Fruit fly (Drosophila melanogaster) whole organism, wandering third instar larva: Measurements from ENCODE around the gene CG1409.
A peak's percentile ranks its signal among the peaks of the same experiment; 100 is the strongest.

Experiments
- Abd-B ChIP-seq: fragments of >200 bp; optimal IDR thresholded peaks from 2 replicates; lab custom pipeline; 2017; ENCODE audit warnings: missing biosample characterization, missing genetic modification characterization
- CG32264 ChIP-seq: fragments of 200-800 bp; sonication (Bioruptor generic); optimal IDR thresholded peaks from 2 replicates; lab custom pipeline; 2016; ENCODE audit warnings: missing biosample characterization, missing genetic modification characterization
- CG9705 ChIP-seq: fragments of 200-800 bp; sonication (Bioruptor generic); optimal IDR thresholded peaks from 2 replicates; lab custom pipeline; 2018; ENCODE audit warnings: missing biosample characterization, mild to moderate bottlenecking, missing genetic modification characterization
- CrebA ChIP-seq: fragments of 200-800 bp; sonication (Bioruptor generic); optimal IDR thresholded peaks from 2 replicates; lab custom pipeline; 2016; ENCODE audit warnings: missing biosample characterization, mild to moderate bottlenecking, missing genetic modification characterization, borderline replicate concordance
- Dfd ChIP-seq: fragments of >200 bp; optimal IDR thresholded peaks from 2 replicates; lab custom pipeline; 2017; ENCODE audit warnings: missing biosample characterization, missing genetic modification characterization
- Dif ChIP-seq: fragments of 200-275, 200-300 bp; sonication (Bioruptor generic); optimal IDR thresholded peaks from 2 replicates; lab custom pipeline; 2018; ENCODE audit warnings: missing biosample characterization, missing genetic modification characterization; ENCODE audit not compliant: partially characterized antibody
- GATAd ChIP-seq: sonication (Bioruptor generic); optimal IDR thresholded peaks from 2 replicates; lab custom pipeline; 2016; ENCODE audit warnings: missing biosample characterization, missing genetic modification characterization
- HLH106 ChIP-seq: fragments of 200-800 bp; optimal IDR thresholded peaks from 3 replicates; lab custom pipeline; 2019; ENCODE audit warnings: missing biosample characterization, mild to moderate bottlenecking, missing genetic modification characterization, moderate library complexity
- Hnf4 ChIP-seq: fragments of 200-800 bp; sonication (Bioruptor generic); optimal IDR thresholded peaks from 2 replicates; lab custom pipeline; 2016; ENCODE audit warnings: missing biosample characterization, mild to moderate bottlenecking, missing genetic modification characterization
- Hr78 ChIP-seq: fragments of >200 bp; optimal IDR thresholded peaks from 2 replicates; lab custom pipeline; 2017; ENCODE audit warnings: missing biosample characterization, missing genetic modification characterization
- Hr83 ChIP-seq: fragments of 200-300 bp; sonication (Bioruptor generic); optimal IDR thresholded peaks from 2 replicates; lab custom pipeline; 2016; ENCODE audit warnings: missing biosample characterization, mild to moderate bottlenecking, missing genetic modification characterization, moderate library complexity; ENCODE audit not compliant: poor library complexity, severe bottlenecking
- Jra ChIP-seq: sonication (Bioruptor generic); optimal IDR thresholded peaks from 2 replicates; lab custom pipeline; 2016; ENCODE audit warnings: missing biosample characterization, missing genetic modification characterization
- Mio ChIP-seq: sonication (Bioruptor generic); optimal IDR thresholded peaks from 2 replicates; lab custom pipeline; 2016; ENCODE audit warnings: missing biosample characterization, missing genetic modification characterization
- Myc ChIP-seq: fragments of >200 bp; optimal IDR thresholded peaks from 2 replicates; lab custom pipeline; 2017
- N ChIP-seq: fragments of >200 bp; optimal IDR thresholded peaks from 2 replicates; lab custom pipeline; 2018; ENCODE audit warnings: missing biosample characterization, missing external identifiers, missing genetic modification characterization
- OdsH ChIP-seq: fragments of 200-800 bp; sonication (Bioruptor generic); optimal IDR thresholded peaks from 2 replicates; lab custom pipeline; 2016; ENCODE audit warnings: missing biosample characterization, mild to moderate bottlenecking, missing genetic modification characterization
- Rel ChIP-seq, 2 experiments: fragments of 200-800 bp; sonication (Bioruptor generic) in 1 of 2; optimal IDR thresholded peaks; 2 replicates in 1 of 2; 3 replicates in 1 of 2; lab custom pipeline; 2016 to 2019; ENCODE audit warnings: mild to moderate bottlenecking in 2 of 2, missing biosample characterization in 2 of 2, missing genetic modification characterization in 2 of 2, moderate library complexity in 1 of 2
- Sp1 ChIP-seq: fragments of 200-800 bp; sonication (Bioruptor generic); optimal IDR thresholded peaks from 3 replicates; lab custom pipeline; 2019; ENCODE audit warnings: missing biosample characterization, mild to moderate bottlenecking, missing genetic modification characterization, moderate library complexity
- Vsx2 ChIP-seq: fragments of 200-300, 225-300 bp; sonication (Bioruptor generic); optimal IDR thresholded peaks from 2 replicates; lab custom pipeline; 2018; ENCODE audit warnings: missing biosample characterization, missing genetic modification characterization; ENCODE audit not compliant: partially characterized antibody
- br ChIP-seq: fragments of 200-800 bp; sonication (Bioruptor generic); optimal IDR thresholded peaks from 2 replicates; lab custom pipeline; 2016; ENCODE audit warnings: missing biosample characterization, missing genetic modification characterization
- brk ChIP-seq: fragments of 200-800 bp; sonication (Bioruptor generic); optimal IDR thresholded peaks from 2 replicates; lab custom pipeline; 2016; ENCODE audit warnings: missing biosample characterization, mild to moderate bottlenecking, missing genetic modification characterization
- dl ChIP-seq, 2 experiments: fragments of 175-275, 200-275 bp in 1 of 2; fragments of 200-275 bp in 1 of 2; sonication (Bioruptor generic); optimal IDR thresholded peaks; lab custom pipeline; 2018; ENCODE audit warnings: mild to moderate bottlenecking in 2 of 2, missing biosample characterization in 2 of 2, missing genetic modification characterization in 2 of 2, moderate library complexity in 2 of 2; ENCODE audit not compliant: partially characterized antibody in 2 of 2, insufficient read depth in 1 of 2
- dmrt93B ChIP-seq: fragments of 200-800 bp; sonication (Bioruptor generic); optimal IDR thresholded peaks from 2 replicates; lab custom pipeline; 2018; ENCODE audit warnings: missing biosample characterization, mild to moderate bottlenecking, missing genetic modification characterization
- dsf ChIP-seq: sonication (Bioruptor generic); optimal IDR thresholded peaks from 2 replicates; lab custom pipeline; 2016; ENCODE audit warnings: missing biosample characterization, missing genetic modification characterization, borderline replicate concordance
- ey ChIP-seq: fragments of 200-800 bp; sonication (Bioruptor generic); optimal IDR thresholded peaks from 2 replicates; lab custom pipeline; 2016; ENCODE audit warnings: missing biosample characterization, missing genetic modification characterization
- foxo ChIP-seq, 2 experiments: fragments of 200-800 bp; sonication (Bioruptor generic); optimal IDR thresholded peaks; 2 replicates in 1 of 2; 3 replicates in 1 of 2; lab custom pipeline; 2016 to 2017; ENCODE audit warnings: missing biosample characterization in 2 of 2, missing genetic modification characterization in 2 of 2
- fru ChIP-seq: fragments of 200-800 bp; sonication (Bioruptor generic); optimal IDR thresholded peaks from 3 replicates; lab custom pipeline; 2016; ENCODE audit warnings: missing biosample characterization, mild to moderate bottlenecking, missing genetic modification characterization
- h ChIP-seq: fragments of 200-800 bp; sonication (Bioruptor generic); optimal IDR thresholded peaks from 3 replicates; lab custom pipeline; 2016; ENCODE audit warnings: missing biosample characterization, mild to moderate bottlenecking, missing genetic modification characterization
- jim ChIP-seq: fragments of 175-275, 200-325 bp; sonication (Bioruptor generic); optimal IDR thresholded peaks from 2 replicates; lab custom pipeline; 2016; ENCODE audit warnings: missing biosample characterization, mild to moderate bottlenecking, missing genetic modification characterization
- lola ChIP-seq: fragments of >200 bp; optimal IDR thresholded peaks from 2 replicates; lab custom pipeline; 2017; ENCODE audit warnings: missing biosample characterization, missing genetic modification characterization
- pan ChIP-seq: fragments of >200 bp; optimal IDR thresholded peaks from 2 replicates; lab custom pipeline; 2017
- psq ChIP-seq: fragments of 200-800 bp; sonication (Bioruptor generic); optimal IDR thresholded peaks from 3 replicates; lab custom pipeline; 2017; ENCODE audit warnings: missing biosample characterization, mild to moderate bottlenecking, missing genetic modification characterization, moderate library complexity
- rgr ChIP-seq: fragments of 200-800 bp; sonication (Bioruptor generic); optimal IDR thresholded peaks from 3 replicates; lab custom pipeline; 2016; ENCODE audit warnings: missing biosample characterization, mild to moderate bottlenecking, missing genetic modification characterization
- sage ChIP-seq: fragments of 200-800 bp; sonication (Bioruptor generic); optimal IDR thresholded peaks from 2 replicates; lab custom pipeline; 2016; ENCODE audit warnings: missing biosample characterization, mild to moderate bottlenecking, missing genetic modification characterization
- sv ChIP-seq: fragments of 200-800 bp; sonication (Bioruptor generic); optimal IDR thresholded peaks from 3 replicates; lab custom pipeline; 2016; ENCODE audit warnings: missing biosample characterization, missing genetic modification characterization
- tai ChIP-seq: sonication (Bioruptor generic); optimal IDR thresholded peaks from 2 replicates; lab custom pipeline; 2016; ENCODE audit warnings: missing biosample characterization, missing genetic modification characterization
- usp ChIP-seq: fragments of >200 bp; optimal IDR thresholded peaks from 2 replicates; lab custom pipeline; 2017; ENCODE audit warnings: missing biosample characterization, missing genetic modification characterization
- woc ChIP-seq: sonication (Bioruptor generic); optimal IDR thresholded peaks from 2 replicates; lab custom pipeline; 2016; ENCODE audit warnings: missing biosample characterization, mild to moderate bottlenecking, missing genetic modification characterization

The CG1409 gene

DNA sequence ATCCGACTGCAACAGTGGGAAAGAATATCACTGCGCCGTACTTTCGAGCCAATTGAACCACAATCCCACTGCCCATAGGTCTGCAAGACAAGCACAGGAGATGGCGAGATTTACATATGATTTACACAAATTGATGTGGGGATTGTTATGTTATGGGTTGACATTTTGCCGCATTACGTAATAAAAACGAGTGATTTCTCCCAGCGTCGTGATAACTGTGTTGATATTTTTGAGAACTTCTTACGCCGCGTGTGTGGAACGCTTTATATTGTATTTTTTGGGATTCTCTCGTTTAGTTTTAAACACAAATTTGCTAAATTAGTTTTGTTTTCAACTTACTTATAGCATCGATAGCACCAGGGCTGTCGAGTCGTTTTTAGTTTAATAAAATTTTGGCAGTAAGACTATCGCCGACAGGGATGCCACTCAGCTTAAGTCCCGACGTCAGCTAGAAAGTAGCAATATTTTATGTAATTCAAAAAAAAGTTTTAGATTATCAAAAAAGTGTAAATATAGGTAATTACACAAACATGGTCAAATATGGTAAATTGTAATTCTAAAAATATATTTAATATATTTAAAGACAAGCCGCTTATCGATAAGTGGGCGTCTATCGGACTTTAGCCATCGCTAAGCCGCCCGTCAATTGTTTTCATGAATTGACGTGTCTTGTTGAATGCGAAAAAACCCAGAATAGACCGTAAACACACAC, 35.6 kb downstream of the CG1409 start, which contains the start of the genes CG45089, ND-MNLL and p115:
TSS of gene CG45089 (minus strand) at position 388 of the 712 bp plus-strand sequence.
TSS of gene ND-MNLL (minus strand) at position 388 of the 712 bp plus-strand sequence.
TSS of gene p115 (plus strand) at position 621 of the 712 bp plus-strand sequence.
- TF ChIP-seq pan (lab: Kevin White, UChicago): no peak
- peak; percentile 37 for TF ChIP-seq GATAd (GFP tag; lab: Kevin White, UChicago)
- TF ChIP-seq br (GFP tag; lab: Kevin White, UChicago): peak; percentile 40
- no peak for TF ChIP-seq Dfd (GFP tag; lab: Kevin White, UChicago)
- peak; percentile 61 for TF ChIP-seq woc (GFP tag; lab: Kevin White, UChicago)
- no peak for TF ChIP-seq N (GFP tag; lab: Kevin White, UChicago)
- TF ChIP-seq ey: peak; percentile 30
- TF ChIP-seq Sp1 (GFP tag; lab: Kevin White, UChicago): peak; percentile 59
- TF ChIP-seq rgr (GFP tag; lab: Kevin White, UChicago): peak; percentile 70
- TF ChIP-seq foxo (GFP tag; optimal IDR thresholded peaks at IDR 0.05; lab: Kevin White, UChicago): peak in 1 of 2 experiments; percentile 79
- peak; percentile 44 for TF ChIP-seq sv (GFP tag; lab: Kevin White, UChicago)
- TF ChIP-seq dmrt93B (GFP tag; lab: Kevin White, UChicago): peak; percentile 9
- TF ChIP-seq fru (GFP tag; lab: Kevin White, UChicago): peak; percentile 59
- no peak for TF ChIP-seq CG32264 (GFP tag; lab: Kevin White, UChicago)
- peak; percentile 78 for TF ChIP-seq HLH106 (tag; lab: Kevin White, UChicago)
- TF ChIP-seq tai (GFP tag; lab: Kevin White, UChicago): no peak
- TF ChIP-seq OdsH (GFP tag; lab: Kevin White, UChicago): peak; percentile 50
- TF ChIP-seq jim: no peak
- no peak for TF ChIP-seq Mio (GFP tag; lab: Kevin White, UChicago)
- no peak for TF ChIP-seq usp (GFP tag; lab: Kevin White, UChicago)
- no peak for TF ChIP-seq dl (GFP tag; optimal IDR thresholded peaks at IDR 0.05; lab: Kevin White, UChicago; ENCODE audit: insufficient read depth in 1 of 2, partially characterized antibody in 2 of 2)
- no peak for TF ChIP-seq Hr78 (GFP tag; lab: Kevin White, UChicago)
- TF ChIP-seq psq (GFP tag; lab: Kevin White, UChicago): peak; percentile 55
- TF ChIP-seq brk (GFP tag; lab: Kevin White, UChicago): no peak
- no peak for TF ChIP-seq Dif (GFP tag; lab: Kevin White, UChicago)
- no peak for TF ChIP-seq Vsx2 (GFP tag; lab: Kevin White, UChicago)
- TF ChIP-seq Rel (GFP tag; optimal IDR thresholded peaks at IDR 0.05; lab: Kevin White, UChicago): no peak
- TF ChIP-seq Rel (tag; optimal IDR thresholded peaks at IDR 0.05; lab: Kevin White, UChicago): peak; percentile 21
- TF ChIP-seq CG9705 (GFP tag; lab: Kevin White, UChicago): peak; percentile 50
- no peak for TF ChIP-seq Abd-B (GFP tag; lab: Kevin White, UChicago)
- peak; percentile 33 for TF ChIP-seq Jra (GFP tag; lab: Kevin White, UChicago)
- peak; percentile 32 for TF ChIP-seq dsf
- TF ChIP-seq CrebA (GFP tag; lab: Kevin White, UChicago): no peak
- peak; percentile 79 for TF ChIP-seq Hnf4 (GFP tag; lab: Kevin White, UChicago)
- TF ChIP-seq lola (GFP tag; lab: Kevin White, UChicago): no peak
- TF ChIP-seq sage (GFP tag; lab: Kevin White, UChicago): peak; percentile 54
- TF ChIP-seq Myc (lab: Kevin White, UChicago): peak; percentile 68
- TF ChIP-seq Hr83 (GFP tag; lab: Kevin White, UChicago): peak; percentile 31
- TF ChIP-seq h (GFP tag; lab: Kevin White, UChicago): peak; percentile 69

DNA sequence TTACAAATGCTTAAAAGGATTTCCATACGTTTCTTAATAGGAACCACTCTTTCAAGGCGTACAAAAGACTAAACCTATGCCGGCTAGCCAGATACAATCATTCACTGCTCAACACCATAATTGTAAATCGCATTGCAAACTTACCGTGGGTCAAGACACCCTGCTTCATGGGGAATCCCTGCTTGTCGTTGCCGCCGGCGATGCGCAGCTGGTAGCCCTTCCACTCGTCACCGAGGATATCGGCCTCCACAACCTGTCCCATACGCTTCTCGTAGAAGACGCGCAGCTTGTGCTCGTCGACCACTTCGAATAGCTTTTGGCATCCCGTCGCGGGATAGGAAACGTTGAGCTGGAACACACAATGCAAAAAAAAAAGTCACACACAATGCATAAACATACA, 42.7 kb downstream of the CG1409 start:
- no peak for TF ChIP-seq Hr83 (GFP tag; lab: Kevin White, UChicago)
- no peak for TF ChIP-seq Rel (GFP tag; optimal IDR thresholded peaks at IDR 0.05; lab: Kevin White, UChicago)
- TF ChIP-seq Rel (tag; optimal IDR thresholded peaks at IDR 0.05; lab: Kevin White, UChicago): peak; percentile 88
